Fruit fly (Drosophila melanogaster) whole organism, embryonic: ENCODE data around the gene SCOT.

Experiments used
- CG10431 ChIP-seq: fragments of 200-800 bp; sonication (Bioruptor generic); optimal IDR thresholded peaks from 3 replicates; lab custom pipeline; 2018; ENCODE audit warnings: missing biosample characterization, mild to moderate bottlenecking, missing genetic modification characterization
- CG10979 ChIP-seq: fragments of 200-800 bp; sonication (Bioruptor generic); optimal IDR thresholded peaks from 2 replicates; lab custom pipeline; 2018; ENCODE audit warnings: missing biosample characterization, mild to moderate bottlenecking, missing genetic modification characterization, moderate library complexity
- CG11093 ChIP-seq: fragments of 200-800 bp; sonication (Bioruptor generic); IDR thresholded peaks from 3 replicates; pipeline ENCODE4 v1.3.6; 2022; ENCODE audit warnings: missing biosample characterization, missing genetic modification characterization
- CG11560 ChIP-seq: fragments of 200-800 bp; sonication (Bioruptor generic); IDR thresholded peaks from 3 replicates; pipeline ENCODE4 v1.3.6; 2022; ENCODE audit warnings: missing biosample characterization, missing genetic modification characterization
- CG11723 ChIP-seq: fragments of 200-800 bp; sonication (Bioruptor generic); optimal IDR thresholded peaks from 2 replicates; lab custom pipeline; 2017; ENCODE audit warnings: missing biosample characterization, mild to moderate bottlenecking, missing genetic modification characterization
- CG15011 ChIP-seq: fragments of 200-800 bp; sonication (Bioruptor generic); optimal IDR thresholded peaks from 3 replicates; lab custom pipeline; 2018; ENCODE audit warnings: missing biosample characterization, mild to moderate bottlenecking, missing genetic modification characterization
- CG2678 ChIP-seq: fragments of 200-800 bp; sonication (Bioruptor generic); optimal IDR thresholded peaks from 3 replicates; lab custom pipeline; 2019; ENCODE audit warnings: missing biosample characterization, mild to moderate bottlenecking, missing genetic modification characterization, moderate library complexity
- CG30020 ChIP-seq: fragments of 200-800 bp; optimal IDR thresholded peaks from 2 replicates; lab custom pipeline; 2019; ENCODE audit warnings: missing biosample characterization, mild to moderate bottlenecking, missing genetic modification characterization, moderate library complexity
- CG31365 ChIP-seq: fragments of 200-800 bp; sonication (Bioruptor generic); optimal IDR thresholded peaks from 2 replicates; lab custom pipeline; 2018; ENCODE audit warnings: missing biosample characterization, mild to moderate bottlenecking, missing genetic modification characterization
- CG3163 ChIP-seq: fragments of 200-800 bp; sonication (Bioruptor generic); optimal IDR thresholded peaks from 3 replicates; lab custom pipeline; 2016; ENCODE audit warnings: missing biosample characterization, missing genetic modification characterization
- CG4328 ChIP-seq: fragments of 200-800 bp; sonication (Bioruptor generic); optimal IDR thresholded peaks from 3 replicates; lab custom pipeline; 2017; ENCODE audit warnings: missing biosample characterization, missing genetic modification reagents, missing genetic modification characterization
- CG6654 ChIP-seq: fragments of 200-800 bp; sonication (Bioruptor generic); optimal IDR thresholded peaks from 2 replicates; lab custom pipeline; 2017; ENCODE audit warnings: missing biosample characterization, mild to moderate bottlenecking, missing genetic modification characterization
- CG7372 ChIP-seq: fragments of 200-800 bp; sonication (Bioruptor generic); IDR thresholded peaks from 2 replicates; pipeline ENCODE4 v1.3.6; 2022; ENCODE audit warnings: missing biosample characterization, missing genetic modification characterization
- CG7987 ChIP-seq: fragments of 200-800 bp; sonication (Bioruptor generic); optimal IDR thresholded peaks from 2 replicates; lab custom pipeline; 2018; ENCODE audit warnings: missing biosample characterization, mild to moderate bottlenecking, missing genetic modification characterization, moderate library complexity
- Camta ChIP-seq: fragments of 200-800 bp; sonication (Bioruptor generic); optimal IDR thresholded peaks from 2 replicates; lab custom pipeline; 2016; ENCODE audit warnings: missing biosample characterization, missing genetic modification characterization
- Deaf1 ChIP-seq: fragments of 200-800 bp; optimal IDR thresholded peaks from 3 replicates; lab custom pipeline; 2019; ENCODE audit warnings: missing biosample characterization, mild to moderate bottlenecking, missing genetic modification characterization, moderate library complexity
- HLH3B ChIP-seq: fragments of 200-800 bp; sonication (Bioruptor generic); IDR thresholded peaks from 2 replicates; pipeline ENCODE4 v1.3.6; 2022; ENCODE audit warnings: missing biosample characterization, missing genetic modification characterization
- Hand ChIP-seq: fragments of 200-800 bp; sonication (Bioruptor generic); optimal IDR thresholded peaks from 2 replicates; lab custom pipeline; 2017; ENCODE audit warnings: mild to moderate bottlenecking, missing biosample characterization, missing genetic modification reagents, missing genetic modification characterization
- Lhr ChIP-seq: fragments of 200-800 bp; sonication (Bioruptor generic); optimal IDR thresholded peaks from 3 replicates; lab custom pipeline; 2017; ENCODE audit warnings: mild to moderate bottlenecking, missing biosample characterization, missing genetic modification reagents, missing genetic modification characterization
- Lim3 ChIP-seq: fragments of 200-800 bp; sonication (Bioruptor generic); IDR thresholded peaks from 2 replicates; pipeline ENCODE4 v1.3.6; 2022; ENCODE audit warnings: missing biosample characterization, missing genetic modification characterization
- Med ChIP-seq: fragments of 200-800 bp; sonication (Bioruptor generic); peaks from one replicate; lab custom pipeline; 2016; ENCODE audit warnings: missing biosample characterization, missing genetic modification characterization, mild to moderate bottlenecking, inconsistent platforms, moderate library complexity
- NC2α ChIP-seq: fragments of 200-800 bp; sonication (Bioruptor generic); optimal IDR thresholded peaks from 2 replicates; lab custom pipeline; 2016; ENCODE audit warnings: missing biosample characterization, missing genetic modification characterization
- NFAT ChIP-seq: fragments of 200-800 bp; sonication (Bioruptor generic); IDR thresholded peaks from 2 replicates; pipeline ENCODE4 v1.3.6; 2022; ENCODE audit warnings: missing biosample characterization, missing genetic modification characterization
- Poxn ChIP-seq: fragments of 200-800 bp; sonication (Bioruptor generic); IDR thresholded peaks from 2 replicates; pipeline ENCODE4 v1.3.6; 2022; ENCODE audit warnings: missing biosample characterization, missing genetic modification characterization
- Trl ChIP-seq, 3 experiments: fragments of >200 bp in 2 of 3; fragments of 200-800 bp in 1 of 3; sonication (Bioruptor generic) in 1 of 3; optimal IDR thresholded peaks; 2 replicates in 1 of 3; 3 replicates in 2 of 3; lab custom pipeline; 2016 to 2017; ENCODE audit warnings: missing biosample characterization in 1 of 3, missing genetic modification characterization in 1 of 3
- YL-1 ChIP-seq: fragments of 200-800 bp; sonication (Bioruptor generic); optimal IDR thresholded peaks from 3 replicates; lab custom pipeline; 2017; ENCODE audit warnings: missing biosample characterization, mild to moderate bottlenecking, missing genetic modification characterization
- btn ChIP-seq: fragments of 200-800 bp; sonication (Bioruptor generic); optimal IDR thresholded peaks from 2 replicates; lab custom pipeline; 2016; ENCODE audit warnings: missing biosample characterization, missing genetic modification characterization
- chinmo ChIP-seq: fragments of 200-800 bp; sonication (Bioruptor generic); IDR thresholded peaks from 4 replicates; pipeline ENCODE4 v1.3.6; 2022; ENCODE audit warnings: missing biosample characterization, missing genetic modification characterization; ENCODE audit not compliant: partially characterized antibody
- chm ChIP-seq: fragments of 200-800 bp; sonication (Bioruptor generic); IDR thresholded peaks from 2 replicates; pipeline ENCODE4 v1.3.6; 2022; ENCODE audit warnings: missing biosample characterization, missing genetic modification characterization
- cwo ChIP-seq: fragments of 200-800 bp; sonication (Bioruptor generic); optimal IDR thresholded peaks from 3 replicates; lab custom pipeline; 2017; ENCODE audit warnings: missing biosample characterization, missing genetic modification characterization, mild to moderate bottlenecking, moderate library complexity, missing genetic modification reagents
- danr ChIP-seq: fragments of 200-800 bp; sonication (Bioruptor generic); IDR thresholded peaks from 2 replicates; pipeline ENCODE4 v1.3.6; 2022; ENCODE audit warnings: missing biosample characterization, missing genetic modification characterization
- disco-r ChIP-seq: fragments of 200-800 bp; sonication (Bioruptor generic); optimal IDR thresholded peaks from 2 replicates; lab custom pipeline; 2016; ENCODE audit warnings: missing biosample characterization, missing genetic modification characterization
- dmrt99B ChIP-seq: fragments of 200-800 bp; sonication (Bioruptor generic); optimal IDR thresholded peaks from 2 replicates; lab custom pipeline; 2018; ENCODE audit warnings: missing biosample characterization, mild to moderate bottlenecking, missing genetic modification characterization, moderate library complexity
- fd102C ChIP-seq: fragments of 200-800 bp; sonication (Bioruptor generic); optimal IDR thresholded peaks from 2 replicates; lab custom pipeline; 2018; ENCODE audit warnings: missing biosample characterization, mild to moderate bottlenecking, missing genetic modification characterization, moderate library complexity
- gem ChIP-seq: fragments of 200-800 bp; sonication (Bioruptor generic); optimal IDR thresholded peaks from 2 replicates; lab custom pipeline; 2019; ENCODE audit warnings: missing biosample characterization, mild to moderate bottlenecking, missing genetic modification characterization, moderate library complexity
- grau ChIP-seq: fragments of 200-800 bp; optimal IDR thresholded peaks from 3 replicates; lab custom pipeline; 2019; ENCODE audit warnings: missing biosample characterization, mild to moderate bottlenecking, missing genetic modification characterization, moderate library complexity
- hkb ChIP-seq, 2 experiments: fragments of 200-800 bp in 1 of 2; fragments of >200 bp in 1 of 2; sonication (Bioruptor generic) in 1 of 2; IDR thresholded peaks in 1 of 2; optimal IDR thresholded peaks in 1 of 2; 2 replicates each; pipeline versions ENCODE4 v1.3.6 to Lab custom; 2017 to 2022; ENCODE audit warnings: missing biosample characterization in 1 of 2, missing genetic modification characterization in 1 of 2
- nerfin-1 ChIP-seq: fragments of 200-800 bp; sonication (Bioruptor generic); optimal IDR thresholded peaks from 3 replicates; lab custom pipeline; 2019; ENCODE audit warnings: missing biosample characterization, mild to moderate bottlenecking, missing genetic modification characterization, moderate library complexity
- pfk ChIP-seq: fragments of 200-800 bp; sonication (Bioruptor generic); optimal IDR thresholded peaks from 2 replicates; lab custom pipeline; 2018; ENCODE audit warnings: missing biosample characterization, mild to moderate bottlenecking, missing genetic modification characterization, moderate library complexity
- pros ChIP-seq: fragments of 200-800 bp; sonication (Bioruptor generic); optimal IDR thresholded peaks from 3 replicates; lab custom pipeline; 2019; ENCODE audit warnings: missing biosample characterization, mild to moderate bottlenecking, missing genetic modification characterization, moderate library complexity
- so ChIP-seq: fragments of 200-800 bp; sonication (Bioruptor generic); IDR thresholded peaks from 3 replicates; pipeline ENCODE4 v1.3.6; 2022; ENCODE audit warnings: missing biosample characterization, missing genetic modification characterization
- tin ChIP-seq: fragments of 200-800 bp; sonication (Bioruptor generic); optimal IDR thresholded peaks from 3 replicates; lab custom pipeline; 2016; ENCODE audit warnings: missing biosample characterization, missing genetic modification characterization
- tll ChIP-seq, 2 experiments: fragments of 200-800 bp in 1 of 2; fragments of >200 bp in 1 of 2; sonication (Bioruptor generic) in 1 of 2; optimal IDR thresholded peaks; 2 replicates each; lab custom pipeline; 2017 to 2019; ENCODE audit warnings: missing biosample characterization in 2 of 2, missing genetic modification characterization in 2 of 2, mild to moderate bottlenecking in 1 of 2, moderate library complexity in 1 of 2
- vvl ChIP-seq: fragments of 200-800 bp; sonication (Bioruptor generic); IDR thresholded peaks from 2 replicates; pipeline ENCODE4 v1.3.6; 2022; ENCODE audit warnings: missing biosample characterization, missing genetic modification characterization
- zen2 ChIP-seq: fragments of 200-800 bp; sonication (Bioruptor generic); IDR thresholded peaks from 3 replicates; pipeline ENCODE4 v1.3.6; 2022; ENCODE audit warnings: missing biosample characterization, missing genetic modification characterization; ENCODE audit not compliant: partially characterized antibody

The SCOT gene

DNA sequence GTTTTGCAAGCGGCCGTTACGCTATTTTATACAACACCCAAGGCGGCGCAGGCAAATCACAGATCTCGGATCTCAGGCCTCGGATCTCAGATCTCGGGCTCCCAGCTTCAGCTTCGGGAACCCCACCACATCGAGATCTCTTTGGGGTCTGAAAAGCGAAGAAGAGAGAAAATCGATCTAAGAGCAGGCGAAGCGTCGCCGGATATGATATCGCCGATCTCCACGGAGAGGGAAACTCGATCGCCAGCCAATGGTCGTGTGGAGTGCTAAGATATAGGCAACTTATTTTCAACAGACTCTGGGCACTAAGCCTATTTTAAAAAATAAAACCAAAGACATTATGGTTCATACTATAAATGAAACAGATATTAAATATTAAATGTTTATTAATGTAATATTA lies 24.2 kb upstream of the SCOT start, which contains the start of the genes CG46523 and CG5687:
CG46523 (minus strand) TSS at position 337 of the 400 bp plus-strand sequence.
CG5687 (minus strand) TSS at position 337 of the 400 bp plus-strand sequence.
- TF ChIP-seq fd102C (GFP tag; lab: Kevin White, UChicago), result no peak
- TF ChIP-seq grau (tag; lab: Kevin White, UChicago), result no peak
- TF ChIP-seq NC2α, result no peak
- TF ChIP-seq CG15011 (GFP tag; lab: Kevin White, UChicago), result no peak
- peak; percentile 13 for TF ChIP-seq Deaf1
- peak; percentile 4 for TF ChIP-seq Med (GFP tag; lab: Kevin White, UChicago)
- TF ChIP-seq CG3163, result peak; percentile 21
- TF ChIP-seq CG2678 (tag; lab: Kevin White, UChicago), result no peak
- TF ChIP-seq CG11560 (tag; lab: Robert Waterston, UW), result no peak

DNA sequence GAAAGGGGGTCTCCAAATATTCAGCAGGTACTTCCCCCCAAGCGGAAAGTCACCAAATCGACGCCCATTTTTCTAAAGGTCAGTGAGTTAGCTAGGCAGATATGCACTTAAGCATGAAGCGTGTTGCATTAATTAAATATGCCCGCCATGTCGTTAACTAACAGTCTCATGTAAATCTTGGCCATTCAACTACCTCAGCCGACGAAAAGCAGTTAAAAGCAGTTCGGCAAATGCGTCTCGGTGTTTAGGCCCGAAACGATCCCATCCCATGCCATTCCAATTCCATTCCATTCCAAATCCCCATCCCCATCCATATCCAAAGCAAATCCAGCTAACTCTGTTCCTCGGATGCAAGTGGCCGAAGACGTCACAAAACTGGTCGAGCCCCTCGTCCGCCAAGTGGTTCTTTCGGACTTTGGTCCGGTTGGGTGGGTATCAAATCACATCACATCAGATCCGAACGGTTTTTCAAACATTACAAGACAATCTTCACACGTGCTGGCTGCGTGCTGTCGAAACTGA lies 22.9 kb upstream of the SCOT start:
- TF ChIP-seq zen2 (GFP tag; lab: Robert Waterston, UW), result no peak
- TF ChIP-seq pros, result peak; percentile 49
- peak; percentile 67 for TF ChIP-seq CG7987 (GFP tag; lab: Kevin White, UChicago)
- peak; percentile 10 for TF ChIP-seq cwo
- no peak for TF ChIP-seq hkb (optimal IDR thresholded peaks at IDR 0.05; lab: Kevin White, UChicago)
- no peak for TF ChIP-seq hkb (GFP tag; IDR thresholded peaks at IDR 0.05; lab: Robert Waterston, UW)
- TF ChIP-seq tll (GFP tag; optimal IDR thresholded peaks at IDR 0.05; lab: Kevin White, UChicago), result no peak
- no peak for TF ChIP-seq YL-1
- no peak for TF ChIP-seq Hand
- no peak for TF ChIP-seq so
- TF ChIP-seq CG10431, result peak; percentile 72
- TF ChIP-seq gem, result peak; percentile 68
- TF ChIP-seq chinmo (GFP tag; lab: Robert Waterston, UW), result 0 out of 4 replicates have a peak, but pooled peaks have one; percentile 60
- no peak for TF ChIP-seq tin (GFP tag; lab: Kevin White, UChicago)
- no peak for TF ChIP-seq danr
- no peak for TF ChIP-seq CG6654 (GFP tag; lab: Kevin White, UChicago)
- TF ChIP-seq pfk, result peak; percentile 90
- TF ChIP-seq btn (GFP tag; lab: Kevin White, UChicago), result no peak
- TF ChIP-seq CG4328 (GFP tag; lab: Kevin White, UChicago), result no peak
- no peak for TF ChIP-seq Poxn (GFP tag; lab: Robert Waterston, UW)
- TF ChIP-seq vvl (GFP tag; lab: Robert Waterston, UW), result peak; percentile 50; the same call in 1 of the 2 replicates
- TF ChIP-seq Camta (GFP tag; lab: Kevin White, UChicago), result no peak
- TF ChIP-seq dmrt99B (tag; lab: Kevin White, UChicago), result no peak
- no peak for TF ChIP-seq CG11723 (GFP tag; lab: Kevin White, UChicago)
- TF ChIP-seq Lim3, result no peak
- no peak for TF ChIP-seq HLH3B (GFP tag; lab: Robert Waterston, UW)
- no peak for TF ChIP-seq CG30020 (tag; lab: Kevin White, UChicago)
- TF ChIP-seq CG10979, result no peak
- no peak for TF ChIP-seq CG7372
- TF ChIP-seq disco-r (GFP tag; lab: Kevin White, UChicago), result no peak
- peak; percentile 29 for TF ChIP-seq CG31365 (tag; lab: Kevin White, UChicago)
- TF ChIP-seq NFAT (GFP tag; lab: Robert Waterston, UW), result no peak
- no peak for TF ChIP-seq chm (GFP tag; lab: Robert Waterston, UW)
- no peak for TF ChIP-seq Trl (optimal IDR thresholded peaks at IDR 0.05; lab: Kevin White, UChicago)
- TF ChIP-seq Trl (GFP tag; optimal IDR thresholded peaks at IDR 0.05; lab: Kevin White, UChicago), result no peak
- TF ChIP-seq nerfin-1 (tag; lab: Kevin White, UChicago), result no peak
- no peak for TF ChIP-seq CG11093 (GFP tag; lab: Robert Waterston, UW)
- TF ChIP-seq Lhr, result no peak
